Fruit fly (Drosophila melanogaster): ENCODE results near the gene CG13299.

DNA sequence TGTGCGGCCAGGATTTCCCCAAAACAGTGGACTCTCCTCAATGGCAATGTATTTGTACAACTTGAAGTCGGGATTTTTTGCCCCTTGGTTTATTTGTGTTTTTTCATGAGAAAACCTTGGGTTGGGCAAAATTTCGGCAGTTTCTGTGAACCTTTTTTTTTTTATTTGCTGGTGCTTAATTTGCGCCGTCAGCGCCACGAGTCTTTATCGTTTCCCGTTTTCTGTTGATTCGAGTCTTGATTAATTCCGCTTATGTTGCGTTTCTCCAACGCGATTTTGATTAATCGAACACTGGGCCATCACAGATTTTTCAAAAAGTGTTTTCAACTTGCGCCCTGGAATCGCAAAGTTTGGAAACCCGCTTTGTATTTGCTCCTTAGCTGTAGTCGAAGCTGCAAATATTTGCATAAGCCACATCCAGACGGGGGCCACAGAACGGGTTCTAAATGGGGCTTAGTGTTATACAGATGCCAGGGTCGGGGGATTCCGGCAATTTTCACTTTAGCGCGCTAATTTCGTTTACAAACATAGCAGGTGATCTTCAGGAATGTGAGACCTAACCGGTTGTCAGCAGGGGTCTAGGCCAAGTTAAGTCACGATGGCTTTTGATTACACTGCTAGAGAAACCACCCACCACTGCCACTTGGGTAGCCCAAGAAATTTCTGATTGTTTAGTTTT lies 22.4 kb upstream of the CG13299 start:
- TF ChIP-seq h (optimal IDR thresholded peaks at IDR 0.05) (no peak), psq (optimal IDR thresholded peaks at IDR 0.05) (no peak), Sin3A (optimal IDR thresholded peaks at IDR 0.05) (no peak), ttk (optimal IDR thresholded peaks at IDR 0.05) (no peak)

Data from Kc167 (cell line).